Worm (Caenorhabditis elegans): ENCODE measurements around the gene Y94H6A.2.

DNA sequence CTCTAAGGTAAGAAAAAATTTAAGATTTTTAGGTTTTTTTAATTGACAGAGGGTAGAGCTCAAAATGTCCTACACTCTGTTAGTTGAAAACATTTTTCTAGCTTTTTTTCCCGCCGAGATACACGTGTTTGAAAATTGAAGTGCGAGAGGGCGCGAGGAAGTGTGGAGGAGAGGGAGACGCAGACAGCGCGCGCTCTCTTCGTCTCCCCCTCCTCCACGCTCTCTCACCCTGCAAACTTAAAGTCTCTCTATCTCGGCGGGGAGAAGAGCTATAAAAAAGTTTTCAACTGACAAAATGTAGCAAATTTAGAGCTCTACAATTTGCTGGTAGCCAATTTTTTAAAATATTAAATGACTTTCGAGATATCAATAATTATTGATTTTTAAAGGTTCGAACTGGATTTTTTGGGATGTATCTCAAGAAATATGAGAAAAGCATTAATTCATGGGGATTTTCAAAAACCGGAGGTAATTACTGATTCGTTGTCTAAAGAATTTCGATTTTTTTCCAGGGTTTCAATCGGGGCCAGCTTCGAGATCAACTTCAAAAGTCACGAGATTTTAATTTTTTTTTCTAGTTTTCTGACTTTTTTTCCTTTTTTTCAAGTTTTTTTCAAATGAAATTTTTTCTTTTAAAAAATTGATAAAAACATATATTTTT lies 35.1 kb downstream of the Y94H6A.2 start:
- TF ChIP-seq nhr-12 (tag; optimal IDR thresholded peaks at IDR 0.05) (no peak), unc-39 (tag; optimal IDR thresholded peaks at IDR 0.05) (no peak), unc-62 (GFP tag; optimal IDR thresholded peaks at IDR 0.05) (no peak), pha-4 (tag; optimal IDR thresholded peaks at IDR 0.05) (no peak), mep-1 (tag; optimal IDR thresholded peaks at IDR 0.05) (no peak)
